Fruit fly (Drosophila melanogaster) whole organism, prepupa: ENCODE results near the gene papi.

ENCODE experiments used
- CG10631 ChIP-seq: fragments of 200-800 bp; sonication (Bioruptor generic); optimal IDR thresholded peaks from 2 replicates; lab custom pipeline; 2016; ENCODE audit warnings: missing biosample characterization, missing genetic modification characterization
- CG10669 ChIP-seq: fragments of 200-800 bp; sonication (Bioruptor generic); optimal IDR thresholded peaks from 3 replicates; lab custom pipeline; 2018; ENCODE audit warnings: missing biosample characterization, mild to moderate bottlenecking, missing genetic modification characterization, moderate library complexity
- CG11294 ChIP-seq: fragments of 200-800 bp; sonication (Bioruptor generic); IDR thresholded peaks from 2 replicates; pipeline ENCODE4 v1.3.6; 2022; ENCODE audit warnings: missing biosample characterization, missing genetic modification characterization
- CG11902 ChIP-seq: fragments of 200-800 bp; sonication (Bioruptor generic); optimal IDR thresholded peaks from 3 replicates; lab custom pipeline; 2016; ENCODE audit warnings: missing biosample characterization, missing genetic modification characterization
- CG15336 ChIP-seq: fragments of 200-800 bp; sonication (Bioruptor generic); IDR thresholded peaks from 2 replicates; pipeline ENCODE4 v1.3.6; 2022; ENCODE audit warnings: missing biosample characterization, missing genetic modification characterization
- CG1621 ChIP-seq: fragments of 200-800 bp; sonication (Bioruptor generic); optimal IDR thresholded peaks from 3 replicates; lab custom pipeline; 2018; ENCODE audit warnings: missing biosample characterization, mild to moderate bottlenecking, missing genetic modification characterization
- CG3032 ChIP-seq: fragments of 200-800 bp; optimal IDR thresholded peaks from 2 replicates; lab custom pipeline; 2019; ENCODE audit warnings: missing biosample characterization, mild to moderate bottlenecking, missing genetic modification characterization, moderate library complexity
- CG31627 ChIP-seq: fragments of 200-800 bp; sonication (Bioruptor generic); optimal IDR thresholded peaks from 3 replicates; lab custom pipeline; 2016; ENCODE audit warnings: missing biosample characterization, missing genetic modification characterization
- CG32006 ChIP-seq: fragments of 200-800 bp; sonication (Bioruptor generic); optimal IDR thresholded peaks from 3 replicates; lab custom pipeline; 2017; ENCODE audit warnings: missing biosample characterization, mild to moderate bottlenecking, missing genetic modification characterization
- CG34406 ChIP-seq: fragments of 200-800 bp; sonication (Bioruptor generic); optimal IDR thresholded peaks from 3 replicates; lab custom pipeline; 2016; ENCODE audit warnings: missing biosample characterization, missing genetic modification characterization
- CG3919 ChIP-seq: fragments of 200-800 bp; sonication (Bioruptor generic); optimal IDR thresholded peaks from 3 replicates; lab custom pipeline; 2016; ENCODE audit warnings: missing biosample characterization, missing genetic modification characterization
- CG4318 ChIP-seq: fragments of 200-800 bp; sonication (Bioruptor generic); optimal IDR thresholded peaks from 3 replicates; lab custom pipeline; 2017; ENCODE audit warnings: missing biosample characterization, mild to moderate bottlenecking, missing genetic modification characterization
- CG6163 ChIP-seq: fragments of 200-800 bp; sonication (Bioruptor generic); IDR thresholded peaks from 3 replicates; pipeline ENCODE4 v1.3.6; 2022; ENCODE audit warnings: missing biosample characterization, missing genetic modification characterization
- CG6276 ChIP-seq: fragments of 200-800 bp; sonication (Bioruptor generic); optimal IDR thresholded peaks from 2 replicates; lab custom pipeline; 2017; ENCODE audit warnings: missing biosample characterization, mild to moderate bottlenecking, missing genetic modification characterization
- CG6792 ChIP-seq: fragments of 200-800 bp; sonication (Bioruptor generic); optimal IDR thresholded peaks from 3 replicates; lab custom pipeline; 2016; ENCODE audit warnings: missing biosample characterization, missing genetic modification characterization
- CG6808 ChIP-seq: fragments of 200-800 bp; sonication (Bioruptor generic); optimal IDR thresholded peaks from 3 replicates; lab custom pipeline; 2017; ENCODE audit warnings: missing biosample characterization, missing genetic modification characterization, mild to moderate bottlenecking, moderate library complexity, missing genetic modification reagents
- CG7368 ChIP-seq: fragments of 200-800 bp; sonication (Bioruptor generic); optimal IDR thresholded peaks from 3 replicates; lab custom pipeline; 2016; ENCODE audit warnings: missing biosample characterization, missing genetic modification characterization
- CG8119 ChIP-seq: fragments of 200-800 bp; sonication (Bioruptor generic); IDR thresholded peaks from 3 replicates; pipeline ENCODE4 v1.3.6; 2022; ENCODE audit warnings: missing biosample characterization, missing genetic modification characterization
- CG8319 ChIP-seq: fragments of 200-800 bp; sonication (Bioruptor generic); optimal IDR thresholded peaks from 3 replicates; lab custom pipeline; 2016; ENCODE audit warnings: missing biosample characterization, missing genetic modification characterization
- CG8632 ChIP-seq: fragments of 200-800 bp; sonication (Bioruptor generic); optimal IDR thresholded peaks from 3 replicates; lab custom pipeline; 2016; ENCODE audit warnings: missing biosample characterization, missing genetic modification characterization
- CG9139 ChIP-seq: fragments of 200-800 bp; sonication (Bioruptor generic); optimal IDR thresholded peaks from 3 replicates; lab custom pipeline; 2017; ENCODE audit warnings: missing biosample characterization, mild to moderate bottlenecking, missing genetic modification characterization
- Eip75B ChIP-seq: fragments of 200-800 bp; sonication (Bioruptor generic); optimal IDR thresholded peaks from 3 replicates; lab custom pipeline; 2016; ENCODE audit warnings: missing biosample characterization, missing genetic modification characterization
- Eip78C ChIP-seq: fragments of 200-800 bp; sonication (Bioruptor generic); peaks from one replicate; lab custom pipeline; 2016; ENCODE audit warnings: missing biosample characterization, missing genetic modification characterization
- Eip93F ChIP-seq: fragments of 200-800 bp; sonication (Bioruptor generic); optimal IDR thresholded peaks from 2 replicates; lab custom pipeline; 2016; ENCODE audit warnings: missing biosample characterization, mild to moderate bottlenecking, missing genetic modification characterization
- Ets21C ChIP-seq: fragments of 200-800 bp; sonication (Bioruptor generic); optimal IDR thresholded peaks from 3 replicates; lab custom pipeline; 2016; ENCODE audit warnings: missing biosample characterization, missing genetic modification characterization
- Gug ChIP-seq: fragments of 200-800 bp; sonication (Bioruptor generic); IDR thresholded peaks from 2 replicates; pipeline ENCODE4 v1.3.6; 2022; ENCODE audit warnings: missing biosample characterization, missing genetic modification characterization
- Hr38 ChIP-seq: sonication (Bioruptor generic); optimal IDR thresholded peaks from 2 replicates; lab custom pipeline; 2016; ENCODE audit warnings: missing biosample characterization, missing genetic modification characterization
- Hr39 ChIP-seq: fragments of 200-800 bp; sonication (Bioruptor generic); optimal IDR thresholded peaks from 2 replicates; lab custom pipeline; 2016; ENCODE audit warnings: missing biosample characterization, missing genetic modification characterization
- Lpt ChIP-seq: fragments of 200-800 bp; sonication (Bioruptor generic); optimal IDR thresholded peaks from 3 replicates; lab custom pipeline; 2016; ENCODE audit warnings: missing biosample characterization, missing genetic modification characterization
- OdsH ChIP-seq: fragments of 200-800 bp; sonication (Bioruptor generic); optimal IDR thresholded peaks from 3 replicates; lab custom pipeline; 2016; ENCODE audit warnings: missing biosample characterization, missing genetic modification characterization
- Smox ChIP-seq: fragments of 200-800 bp; sonication (Bioruptor generic); optimal IDR thresholded peaks from 3 replicates; lab custom pipeline; 2016; ENCODE audit warnings: missing biosample characterization, missing genetic modification characterization
- Sox102F ChIP-seq: fragments of 200-800 bp; sonication (Bioruptor generic); optimal IDR thresholded peaks from 2 replicates; lab custom pipeline; 2016; ENCODE audit warnings: missing biosample characterization, mild to moderate bottlenecking, missing genetic modification characterization
- Sox14 ChIP-seq: fragments of 200-800 bp; sonication (Bioruptor generic); optimal IDR thresholded peaks from 3 replicates; lab custom pipeline; 2016; ENCODE audit warnings: missing biosample characterization, missing genetic modification characterization
- Sox15 ChIP-seq: fragments of 200-800 bp; sonication (Bioruptor generic); optimal IDR thresholded peaks from 3 replicates; lab custom pipeline; 2016; ENCODE audit warnings: missing biosample characterization, missing genetic modification characterization
- cyc ChIP-seq: fragments of 200-800 bp; sonication (Bioruptor generic); optimal IDR thresholded peaks from 3 replicates; lab custom pipeline; 2016; ENCODE audit warnings: missing biosample characterization, missing genetic modification characterization
- eg ChIP-seq: fragments of 200-800 bp; sonication (Bioruptor generic); IDR thresholded peaks from 3 replicates; pipeline ENCODE4 v1.3.6; 2022; ENCODE audit warnings: missing biosample characterization, missing genetic modification characterization
- esn ChIP-seq: fragments of 200-800 bp; sonication (Bioruptor generic); optimal IDR thresholded peaks from 2 replicates; lab custom pipeline; 2016; ENCODE audit warnings: missing biosample characterization, mild to moderate bottlenecking, missing genetic modification characterization, moderate library complexity
- fd59A ChIP-seq: fragments of 200-800 bp; sonication (Bioruptor generic); optimal IDR thresholded peaks from 2 replicates; lab custom pipeline; 2017; ENCODE audit warnings: missing biosample characterization, mild to moderate bottlenecking, missing genetic modification characterization, missing genetic modification reagents
- fd85E ChIP-seq: fragments of 200-800 bp; sonication (Bioruptor generic); optimal IDR thresholded peaks from 3 replicates; lab custom pipeline; 2016; ENCODE audit warnings: missing biosample characterization, missing genetic modification characterization
- fkh ChIP-seq: fragments of 200-800 bp; sonication (Bioruptor generic); optimal IDR thresholded peaks from 3 replicates; lab custom pipeline; 2017; ENCODE audit warnings: missing biosample characterization, mild to moderate bottlenecking, missing genetic modification characterization, moderate library complexity
- lz ChIP-seq: fragments of 200-800 bp; sonication (Bioruptor generic); optimal IDR thresholded peaks from 3 replicates; lab custom pipeline; 2016; ENCODE audit warnings: missing biosample characterization, missing genetic modification characterization
- net ChIP-seq: fragments of 200-800 bp; sonication (Bioruptor generic); optimal IDR thresholded peaks from 3 replicates; lab custom pipeline; 2016; ENCODE audit warnings: missing biosample characterization, missing genetic modification characterization
- salr ChIP-seq, 2 experiments: fragments of 200-800 bp; sonication (Bioruptor generic); optimal IDR thresholded peaks; 3 replicates each; lab custom pipeline; 2016 to 2018; ENCODE audit warnings: missing biosample characterization in 2 of 2, missing genetic modification characterization in 2 of 2, mild to moderate bottlenecking in 1 of 2
- svp ChIP-seq: fragments of 200-800 bp; sonication (Bioruptor generic); peaks from one replicate; lab custom pipeline; 2016; ENCODE audit warnings: missing biosample characterization, missing genetic modification characterization
- topi ChIP-seq: fragments of 200-800 bp; sonication (Bioruptor generic); optimal IDR thresholded peaks from 3 replicates; lab custom pipeline; 2016; ENCODE audit warnings: missing biosample characterization, missing genetic modification characterization
- vri ChIP-seq: fragments of 200-800 bp; sonication (Bioruptor generic); optimal IDR thresholded peaks from 3 replicates; lab custom pipeline; 2016; ENCODE audit warnings: missing biosample characterization, mild to moderate bottlenecking, missing genetic modification characterization

papi gene

DNA sequence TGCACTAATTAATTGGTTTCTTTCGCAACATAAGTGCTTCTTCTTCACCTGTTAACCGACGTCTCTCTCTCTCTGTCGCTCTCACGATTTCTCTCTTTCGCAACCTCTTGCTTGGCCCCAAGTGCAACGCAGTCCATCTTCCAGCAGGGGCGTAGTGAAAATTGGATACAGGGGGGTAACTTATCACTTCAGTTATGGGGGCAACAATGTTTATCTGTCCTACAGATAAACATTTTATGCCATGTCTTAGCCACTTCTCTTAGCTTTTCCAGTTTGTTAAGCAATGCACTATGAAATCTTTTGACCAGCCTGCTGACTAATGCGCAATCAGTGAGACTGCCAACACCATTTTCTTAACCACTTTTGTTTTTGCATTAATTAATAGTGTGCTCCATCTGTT, 6.8 kb downstream of the papi start (continued):
- TF ChIP-seq CG6276 (GFP tag; lab: Kevin White, UChicago) (peak; percentile 72), net (GFP tag; lab: Kevin White, UChicago) (peak; percentile 88), cyc (GFP tag; lab: Kevin White, UChicago) (peak; percentile 69), CG11902 (GFP tag; lab: Kevin White, UChicago) (peak; percentile 47), CG10631 (GFP tag; lab: Kevin White, UChicago) (peak; percentile 75), Lpt (GFP tag; lab: Kevin White, UChicago) (peak; percentile 60), CG11294 (GFP tag; lab: Robert Waterston, UW) (peak; percentile 70), lz (GFP tag; lab: Kevin White, UChicago) (peak; percentile 70), CG1621 (tag; lab: Kevin White, UChicago) (peak; percentile 63), CG6792 (GFP tag; lab: Kevin White, UChicago) (peak; percentile 81), topi (GFP tag; lab: Kevin White, UChicago) (peak; percentile 76), CG7368 (GFP tag; lab: Kevin White, UChicago) (peak; percentile 83), CG6163 (GFP tag; lab: Robert Waterston, UW) (peak; percentile 87), fd85E (peak; percentile 56), CG3919 (GFP tag; lab: Kevin White, UChicago) (peak; percentile 86), CG8632 (GFP tag; lab: Kevin White, UChicago) (peak; percentile 80), Gug (GFP tag; lab: Robert Waterston, UW) (peak; percentile 75), salr (GFP tag; optimal IDR thresholded peaks at IDR 0.05; lab: Kevin White, UChicago) (peak in 1 of 2 experiments; percentile 50), CG4318 (GFP tag; lab: Kevin White, UChicago) (no peak), fd59A (peak; percentile 58), Hr38 (no peak), CG34406 (GFP tag; lab: Kevin White, UChicago) (peak; percentile 80), Ets21C (GFP tag; lab: Kevin White, UChicago) (peak; percentile 68), CG10669 (GFP tag; lab: Kevin White, UChicago) (peak; percentile 71), Hr39 (GFP tag; lab: Kevin White, UChicago) (peak; percentile 77), CG9139 (GFP tag; lab: Kevin White, UChicago) (no peak)

DNA sequence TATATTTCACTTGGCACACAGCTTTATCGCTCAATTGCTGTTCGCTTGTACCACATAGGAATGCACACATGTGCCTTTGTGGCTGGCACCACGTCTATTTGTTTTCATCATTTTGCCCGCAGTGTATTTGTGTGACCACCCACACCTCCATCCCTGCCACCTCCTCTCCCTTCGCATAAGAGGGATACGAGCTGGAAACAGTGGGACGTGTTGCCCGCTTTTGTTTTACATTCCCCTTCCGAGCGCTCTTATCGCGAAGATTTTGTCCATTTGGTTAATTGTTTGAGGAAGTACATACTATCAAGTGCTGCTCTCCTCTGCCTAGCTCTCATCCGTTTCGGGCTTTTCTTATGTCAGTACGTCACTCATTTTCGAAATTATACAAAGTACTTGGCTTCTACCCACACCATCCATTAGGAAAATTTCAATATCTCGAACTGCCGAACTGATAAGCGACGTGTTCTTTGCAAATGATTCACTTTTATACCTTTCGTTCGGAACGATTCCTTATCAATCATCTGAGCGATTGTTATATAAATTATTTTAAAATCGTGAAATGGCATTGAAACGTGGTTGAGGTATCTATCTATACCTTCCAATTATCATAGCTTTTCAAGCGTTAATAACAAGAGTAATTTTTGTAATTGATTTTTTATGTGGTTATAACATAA, 7.8 kb downstream of the papi start:
- TF ChIP-seq CG6276 (GFP tag; lab: Kevin White, UChicago) (no peak), svp (peak; percentile 71), Eip93F (GFP tag; lab: Kevin White, UChicago) (peak; percentile 52), CG32006 (GFP tag; lab: Kevin White, UChicago) (no peak), CG15336 (GFP tag; lab: Robert Waterston, UW) (0 out of 2 replicates have a peak, but pooled peaks have one; percentile 16), fkh (GFP tag; lab: Kevin White, UChicago) (peak; percentile 58), Sox15 (GFP tag; lab: Kevin White, UChicago) (no peak), CG8119 (no peak), Eip78C (GFP tag; lab: Kevin White, UChicago) (peak; percentile 37), net (GFP tag; lab: Kevin White, UChicago) (no peak), Sox14 (peak; percentile 60), vri (GFP tag; lab: Kevin White, UChicago) (peak; percentile 81), CG31627 (GFP tag; lab: Kevin White, UChicago) (no peak), CG10631 (GFP tag; lab: Kevin White, UChicago) (no peak), CG7368 (GFP tag; lab: Kevin White, UChicago) (no peak)

DNA sequence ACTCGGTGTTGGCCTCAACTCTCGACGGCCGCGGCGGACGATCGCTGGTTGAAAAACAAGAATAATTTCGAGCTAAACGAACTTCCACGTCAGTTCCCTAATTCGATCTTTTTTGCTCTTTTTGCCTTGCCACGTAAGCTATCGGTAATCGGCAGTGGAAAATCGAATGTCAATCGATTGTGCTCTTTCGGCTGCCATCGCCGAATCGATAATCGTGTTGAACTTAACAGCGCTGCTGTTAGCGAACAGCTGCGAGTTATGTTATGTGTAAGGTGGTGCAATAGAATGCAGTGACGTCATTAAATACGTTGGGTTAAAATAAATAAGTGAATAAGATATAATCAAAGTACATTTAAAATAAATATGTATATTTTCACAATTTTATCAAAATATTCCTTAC, 16.2 kb downstream of the papi start, which contains the start of gene Sec24CD:
Gene Sec24CD (minus strand): TSS at position 123 of the 400 bp plus-strand sequence.
- no peak for TF ChIP-seq Sox102F (GFP tag; lab: Kevin White, UChicago)
- TF ChIP-seq Smox = no peak
- no peak for TF ChIP-seq CG8319 (GFP tag; lab: Kevin White, UChicago)
- TF ChIP-seq CG6808 (GFP tag; lab: Kevin White, UChicago) = no peak
- TF ChIP-seq Eip75B (GFP tag; lab: Kevin White, UChicago) = no peak
- peak; percentile 33 for TF ChIP-seq svp
- no peak for TF ChIP-seq CG10631 (GFP tag; lab: Kevin White, UChicago)
- TF ChIP-seq CG6163 (GFP tag; lab: Robert Waterston, UW) = no peak
- no peak for TF ChIP-seq CG7368 (GFP tag; lab: Kevin White, UChicago)
- TF ChIP-seq esn = peak; percentile 36
- peak; percentile 13 for TF ChIP-seq CG3032 (tag; lab: Kevin White, UChicago)
- peak; percentile 40; the same call in 1 of the 3 replicates for TF ChIP-seq eg (GFP tag; lab: Robert Waterston, UW)
- TF ChIP-seq fkh (GFP tag; lab: Kevin White, UChicago) = no peak
- no peak for TF ChIP-seq CG1621 (tag; lab: Kevin White, UChicago)
- TF ChIP-seq CG15336 (GFP tag; lab: Robert Waterston, UW) = peak; percentile 13; the same call in 1 of the 2 replicates
- no peak for TF ChIP-seq OdsH (GFP tag; lab: Kevin White, UChicago)
- peak; percentile 9 for TF ChIP-seq Eip93F (GFP tag; lab: Kevin White, UChicago)
- TF ChIP-seq lz (GFP tag; lab: Kevin White, UChicago) = no peak
- TF ChIP-seq CG8632 (GFP tag; lab: Kevin White, UChicago) = no peak
